Worm (Caenorhabditis elegans) whole organism, midembryonic: ENCODE data around the gene ddx-35.

Source experiments
- T22C8.4 ChIP-seq: fragments of 200-800 bp; sonication (Bioruptor generic); IDR thresholded peaks from 2 replicates; pipeline ENCODE4 v1.3.6; 2022; ENCODE audit warnings: missing genetic modification characterization, missing compliant biosample characterization
- cog-1 ChIP-seq: sonication (generic microtip); optimal IDR thresholded peaks from 2 replicates; lab custom pipeline; 2016; ENCODE audit warnings: missing genetic modification characterization, missing compliant biosample characterization
- flt-1 ChIP-seq: fragments of 200-800 bp; sonication (Bioruptor generic); IDR thresholded peaks from 2 replicates; pipeline ENCODE4 v1.3.6; 2022; ENCODE audit warnings: missing genetic modification characterization, missing compliant biosample characterization
- klf-2 ChIP-seq: fragments of 200-800 bp; sonication (Bioruptor generic); conservative IDR thresholded peaks from 2 replicates; pipeline ENCODE4 v1.3.6; 2022; ENCODE audit warnings: missing genetic modification reagents, missing genetic modification characterization, missing compliant biosample characterization
- med-1 ChIP-seq: sonication (generic microtip); optimal IDR thresholded peaks from 2 replicates; lab custom pipeline; 2017; ENCODE audit warnings: missing genetic modification characterization, mild to moderate bottlenecking, missing compliant biosample characterization, antibody characterized with exemption, missing genetic modification reagents; ENCODE audit not compliant: insufficient read depth
- ref-1 ChIP-seq: fragments of 200-800 bp; sonication (Bioruptor generic); conservative IDR thresholded peaks from 2 replicates; pipeline ENCODE4 v1.3.6; 2022; ENCODE audit warnings: missing genetic modification reagents, missing genetic modification characterization, missing compliant biosample characterization
- tab-1 ChIP-seq: fragments of 200-800 bp; sonication (Bioruptor generic); IDR thresholded peaks from 2 replicates; pipeline ENCODE4 v1.3.6; 2022; ENCODE audit warnings: missing genetic modification characterization, missing compliant biosample characterization
- ztf-23 ChIP-seq: fragments of 200-800 bp; sonication (Bioruptor generic); IDR thresholded peaks from 2 replicates; pipeline ENCODE4 v1.3.6; 2022; ENCODE audit warnings: missing genetic modification reagents, missing genetic modification characterization, missing compliant biosample characterization
- ztf-29 ChIP-seq: fragments of 200-800 bp; sonication (Bioruptor generic); IDR thresholded peaks from 2 replicates; pipeline ENCODE4 v1.3.6; 2022; ENCODE audit warnings: missing genetic modification reagents, missing genetic modification characterization, missing compliant biosample characterization

- TF ChIP-seq flt-1 (GFP tag; lab: Robert Waterston, UW): no peak
- no peak for TF ChIP-seq T22C8.4
- TF ChIP-seq med-1 (GFP tag; lab: Kevin White, UChicago): no peak
- no peak for TF ChIP-seq cog-1 (tag; lab: Kevin White, UChicago)
- no peak for TF ChIP-seq tab-1 (GFP tag; lab: Robert Waterston, UW)
- TF ChIP-seq ref-1 (GFP tag; lab: Robert Waterston, UW): no peak
- TF ChIP-seq klf-2 (GFP tag; lab: Robert Waterston, UW): no peak
- no peak for TF ChIP-seq ztf-23 (GFP tag; lab: Robert Waterston, UW)
- no peak for TF ChIP-seq ztf-29 (GFP tag; lab: Robert Waterston, UW)
Measured at ce11 chrIII:1532777-1533473, 21.3 kb downstream of the ddx-35 start, which contains the start of gene snf-6.
